Worm (Caenorhabditis elegans) whole organism, L4/young adult: ENCODE results near the gene fkh-2.

ENCODE experiments used
- W03F9.2 ChIP-seq: fragments of 150-350 bp; optimal IDR thresholded peaks from 2 replicates; lab custom pipeline; 2014; ENCODE audit warnings: missing biosample characterization, missing genetic modification characterization
- dao-5 ChIP-seq: sonication (generic microtip); optimal IDR thresholded peaks from 2 replicates; lab custom pipeline; 2016; ENCODE audit warnings: missing genotype, missing genetic modification characterization, moderate library complexity, missing compliant biosample characterization
- him-1 ChIP-seq: sonication (generic microtip); optimal IDR thresholded peaks from 2 replicates; lab custom pipeline; 2016; ENCODE audit warnings: missing genotype, missing genetic modification reagents, missing genetic modification characterization, missing compliant biosample characterization

- TF ChIP-seq him-1 (tag; lab: Kevin White, UChicago) (no peak), W03F9.2 (tag; lab: Kevin White, UChicago) (no peak), dao-5 (tag; lab: Kevin White, UChicago) (no peak)
These were observed 9.2 kb upstream of the fkh-2 start for ce11 chrX:3751370-3751769.
